Fruit fly (Drosophila melanogaster) whole organism, embryonic: ENCODE measurements around the gene wapl.

Source experiments
- Antp ChIP-seq: fragments of 200-800 bp; sonication (Bioruptor generic); optimal IDR thresholded peaks from 3 replicates; lab custom pipeline; 2016; ENCODE audit warnings: missing biosample characterization, missing genetic modification characterization
- Atf6 ChIP-seq: fragments of 200-800 bp; sonication (Bioruptor generic); IDR thresholded peaks from 2 replicates; pipeline ENCODE4 v1.3.6; 2022; ENCODE audit warnings: missing biosample characterization, missing genetic modification characterization
- CG10274 ChIP-seq: fragments of 200-800 bp; sonication (Bioruptor generic); optimal IDR thresholded peaks from 3 replicates; lab custom pipeline; 2017; ENCODE audit warnings: missing biosample characterization, mild to moderate bottlenecking, missing genetic modification characterization
- CG10366 ChIP-seq: fragments of 200-800 bp; sonication (Bioruptor generic); IDR thresholded peaks from 2 replicates; pipeline ENCODE4 v1.3.6; 2022; ENCODE audit warnings: missing biosample characterization, missing genetic modification characterization
- CG10543 ChIP-seq: fragments of 200-800 bp; sonication (Bioruptor generic); optimal IDR thresholded peaks from 3 replicates; lab custom pipeline; 2017; ENCODE audit warnings: missing biosample characterization, mild to moderate bottlenecking, missing genetic modification characterization, moderate library complexity
- CG10565 ChIP-seq: fragments of 200-800 bp; sonication (Bioruptor generic); optimal IDR thresholded peaks from 3 replicates; lab custom pipeline; 2016; ENCODE audit warnings: missing biosample characterization, mild to moderate bottlenecking, missing genetic modification characterization
- CG10979 ChIP-seq: fragments of 200-800 bp; sonication (Bioruptor generic); optimal IDR thresholded peaks from 2 replicates; lab custom pipeline; 2018; ENCODE audit warnings: missing biosample characterization, mild to moderate bottlenecking, missing genetic modification characterization, moderate library complexity
- CG13424 ChIP-seq: fragments of 200-800 bp; sonication (Bioruptor generic); optimal IDR thresholded peaks from 2 replicates; lab custom pipeline; 2019; ENCODE audit warnings: missing biosample characterization, mild to moderate bottlenecking, missing genetic modification characterization, moderate library complexity
- CG13624 ChIP-seq: fragments of 200-800 bp; sonication (Bioruptor generic); optimal IDR thresholded peaks from 2 replicates; lab custom pipeline; 2016; ENCODE audit warnings: missing biosample characterization, missing genetic modification characterization
- CG14441 ChIP-seq: fragments of 200-800 bp; sonication (Bioruptor generic); IDR thresholded peaks from 2 replicates; pipeline ENCODE4 v1.3.6; 2022; ENCODE audit warnings: missing biosample characterization, missing genetic modification characterization
- CG15073 ChIP-seq: fragments of 200-800 bp; sonication (Bioruptor generic); optimal IDR thresholded peaks from 2 replicates; lab custom pipeline; 2016; ENCODE audit warnings: missing biosample characterization, missing genetic modification characterization
- CG15479 ChIP-seq: fragments of 200-800 bp; sonication (Bioruptor generic); optimal IDR thresholded peaks from 3 replicates; lab custom pipeline; 2019; ENCODE audit warnings: missing biosample characterization, mild to moderate bottlenecking, missing genetic modification characterization, moderate library complexity
- CG15514 ChIP-seq: fragments of 200-800 bp; sonication (Bioruptor generic); optimal IDR thresholded peaks from 3 replicates; lab custom pipeline; 2017; ENCODE audit warnings: missing biosample characterization, missing genetic modification characterization, mild to moderate bottlenecking, moderate library complexity, missing genetic modification reagents
- CG15696 ChIP-seq: fragments of 200-800 bp; sonication (Bioruptor generic); optimal IDR thresholded peaks from 2 replicates; lab custom pipeline; 2019; ENCODE audit warnings: missing biosample characterization, mild to moderate bottlenecking, missing genetic modification characterization, moderate library complexity
- CG1602 ChIP-seq: fragments of 200-800 bp; sonication (Bioruptor generic); optimal IDR thresholded peaks from 3 replicates; lab custom pipeline; 2016; ENCODE audit warnings: missing biosample characterization, missing genetic modification characterization
- CG1647 ChIP-seq: fragments of 200-800 bp; sonication (Bioruptor generic); optimal IDR thresholded peaks from 3 replicates; lab custom pipeline; 2016; ENCODE audit warnings: missing biosample characterization, missing genetic modification characterization
- CG16813 ChIP-seq: fragments of 200-800 bp; sonication (Bioruptor generic); IDR thresholded peaks from 3 replicates; pipeline ENCODE4 v1.3.6; 2022; ENCODE audit warnings: missing biosample characterization, missing genetic modification characterization; ENCODE audit not compliant: partially characterized antibody
- CG17612 ChIP-seq: fragments of 200-800 bp; sonication (Bioruptor generic); IDR thresholded peaks from 2 replicates; pipeline ENCODE4 v1.3.6; 2022; ENCODE audit warnings: missing biosample characterization, missing genetic modification characterization
- CG2120 ChIP-seq: fragments of 200-800 bp; sonication (Bioruptor generic); optimal IDR thresholded peaks from 3 replicates; lab custom pipeline; 2016; ENCODE audit warnings: missing biosample characterization, missing genetic modification characterization
- CG31365 ChIP-seq: fragments of 200-800 bp; sonication (Bioruptor generic); optimal IDR thresholded peaks from 2 replicates; lab custom pipeline; 2018; ENCODE audit warnings: missing biosample characterization, mild to moderate bottlenecking, missing genetic modification characterization
- CG32532 ChIP-seq: fragments of 200-800 bp; sonication (Bioruptor generic); IDR thresholded peaks from 2 replicates; pipeline ENCODE4 v1.3.6; 2022; ENCODE audit warnings: missing biosample characterization, missing genetic modification characterization
- CG3407 ChIP-seq: fragments of 200-800 bp; sonication (Bioruptor generic); optimal IDR thresholded peaks from 2 replicates; lab custom pipeline; 2018; ENCODE audit warnings: missing biosample characterization, mild to moderate bottlenecking, missing genetic modification characterization
- CG4328 ChIP-seq: fragments of 200-800 bp; sonication (Bioruptor generic); optimal IDR thresholded peaks from 3 replicates; lab custom pipeline; 2017; ENCODE audit warnings: missing biosample characterization, missing genetic modification reagents, missing genetic modification characterization
- CG6254 ChIP-seq: fragments of 200-800 bp; sonication (Bioruptor generic); optimal IDR thresholded peaks from 3 replicates; lab custom pipeline; 2017; ENCODE audit warnings: mild to moderate bottlenecking, missing biosample characterization, missing genetic modification reagents, missing genetic modification characterization
- CG6272 ChIP-seq: fragments of 200-800 bp; sonication (Bioruptor generic); IDR thresholded peaks from 2 replicates; pipeline ENCODE4 v1.3.6; 2022; ENCODE audit warnings: missing biosample characterization, missing genetic modification characterization
- CG7357 ChIP-seq: fragments of 200-800 bp; sonication (Bioruptor generic); IDR thresholded peaks from 3 replicates; pipeline ENCODE4 v1.3.6; 2022; ENCODE audit warnings: missing biosample characterization, missing genetic modification characterization
- CG9876 ChIP-seq: fragments of 200-800 bp; sonication (Bioruptor generic); optimal IDR thresholded peaks from 2 replicates; lab custom pipeline; 2016; ENCODE audit warnings: missing biosample characterization, missing genetic modification characterization
- CoRest ChIP-seq: fragments of 200-800 bp; sonication (Bioruptor generic); optimal IDR thresholded peaks from 3 replicates; lab custom pipeline; 2018; ENCODE audit warnings: missing biosample characterization, mild to moderate bottlenecking, missing genetic modification characterization, moderate library complexity
- HLH4C ChIP-seq: fragments of 200-800 bp; sonication (Bioruptor generic); IDR thresholded peaks from 3 replicates; pipeline ENCODE4 v1.3.6; 2022; ENCODE audit warnings: missing biosample characterization, missing genetic modification characterization; ENCODE audit not compliant: partially characterized antibody
- Hand ChIP-seq: fragments of 200-800 bp; sonication (Bioruptor generic); optimal IDR thresholded peaks from 2 replicates; lab custom pipeline; 2017; ENCODE audit warnings: mild to moderate bottlenecking, missing biosample characterization, missing genetic modification reagents, missing genetic modification characterization
- NK7.1 ChIP-seq: fragments of 200-800 bp; sonication (Bioruptor generic); optimal IDR thresholded peaks from 3 replicates; lab custom pipeline; 2016; ENCODE audit warnings: missing biosample characterization, missing genetic modification characterization
- NfI ChIP-seq: fragments of 200-800 bp; sonication (Bioruptor generic); optimal IDR thresholded peaks from 3 replicates; lab custom pipeline; 2018; ENCODE audit warnings: missing biosample characterization, mild to moderate bottlenecking, missing genetic modification characterization, moderate library complexity
- Rfx ChIP-seq: fragments of 200-800 bp; sonication (Bioruptor generic); IDR thresholded peaks from 2 replicates; pipeline ENCODE4 v1.3.6; 2022; ENCODE audit warnings: missing biosample characterization, missing genetic modification characterization
- Side ChIP-seq: fragments of 200-800 bp; sonication (Bioruptor generic); optimal IDR thresholded peaks from 2 replicates; lab custom pipeline; 2016; ENCODE audit warnings: missing biosample characterization, missing genetic modification characterization
- Taf1 ChIP-seq: fragments of 200-800 bp; sonication (Bioruptor generic); IDR thresholded peaks from 2 replicates; pipeline ENCODE4 v1.3.6; 2022; ENCODE audit warnings: missing biosample characterization, missing genetic modification characterization
- Tbp ChIP-seq: fragments of >200 bp; optimal IDR thresholded peaks from 2 replicates; lab custom pipeline; 2018; ENCODE audit warnings: missing biosample characterization, missing genetic modification characterization
- abd-A ChIP-seq: fragments of 200-800 bp; sonication (Bioruptor generic); optimal IDR thresholded peaks from 3 replicates; lab custom pipeline; 2019; ENCODE audit warnings: missing biosample characterization, mild to moderate bottlenecking, missing genetic modification characterization, moderate library complexity
- ara ChIP-seq: fragments of 200-800 bp; sonication (Bioruptor generic); IDR thresholded peaks from 2 replicates; pipeline ENCODE4 v1.3.6; 2022; ENCODE audit warnings: missing biosample characterization, missing genetic modification characterization
- ems ChIP-seq: fragments of 200-800 bp; sonication (Bioruptor generic); optimal IDR thresholded peaks from 3 replicates; lab custom pipeline; 2016; ENCODE audit warnings: missing biosample characterization, missing genetic modification characterization
- eyg ChIP-seq: fragments of 200-800 bp; sonication (Bioruptor generic); optimal IDR thresholded peaks from 3 replicates; lab custom pipeline; 2016; ENCODE audit warnings: missing biosample characterization, missing genetic modification characterization
- fd96Cb ChIP-seq: fragments of 200-800 bp; sonication (Bioruptor generic); optimal IDR thresholded peaks from 2 replicates; lab custom pipeline; 2018; ENCODE audit warnings: missing biosample characterization, mild to moderate bottlenecking, missing genetic modification characterization, moderate library complexity
- gcm2 ChIP-seq: fragments of 200-800 bp; sonication (Bioruptor generic); optimal IDR thresholded peaks from 2 replicates; lab custom pipeline; 2016; ENCODE audit warnings: missing biosample characterization, missing genetic modification characterization
- hth ChIP-seq: fragments of >200 bp; optimal IDR thresholded peaks from 2 replicates; lab custom pipeline; 2017; ENCODE audit warnings: inconsistent platforms
- nerfin-1 ChIP-seq: fragments of 200-800 bp; sonication (Bioruptor generic); optimal IDR thresholded peaks from 3 replicates; lab custom pipeline; 2019; ENCODE audit warnings: missing biosample characterization, mild to moderate bottlenecking, missing genetic modification characterization, moderate library complexity
- schlank ChIP-seq: fragments of 200-800 bp; sonication (Bioruptor generic); optimal IDR thresholded peaks from 2 replicates; lab custom pipeline; 2018; ENCODE audit warnings: missing biosample characterization, mild to moderate bottlenecking, missing genetic modification characterization
- sisA ChIP-seq: fragments of 200-800 bp; sonication (Bioruptor generic); IDR thresholded peaks from 2 replicates; pipeline ENCODE4 v1.3.6; 2022; ENCODE audit warnings: missing biosample characterization, missing genetic modification characterization
- wek ChIP-seq: fragments of 200-800 bp; sonication (Bioruptor generic); optimal IDR thresholded peaks from 3 replicates; lab custom pipeline; 2018; ENCODE audit warnings: missing biosample characterization, mild to moderate bottlenecking, missing genetic modification characterization, moderate library complexity
- wor ChIP-seq: fragments of 200-800 bp; sonication (Bioruptor generic); IDR thresholded peaks from 2 replicates; pipeline ENCODE4 v1.3.6; 2022; ENCODE audit warnings: missing biosample characterization, missing genetic modification characterization
- zen2 ChIP-seq: fragments of 200-800 bp; sonication (Bioruptor generic); IDR thresholded peaks from 3 replicates; pipeline ENCODE4 v1.3.6; 2022; ENCODE audit warnings: missing biosample characterization, missing genetic modification characterization; ENCODE audit not compliant: partially characterized antibody

wapl gene

DNA sequence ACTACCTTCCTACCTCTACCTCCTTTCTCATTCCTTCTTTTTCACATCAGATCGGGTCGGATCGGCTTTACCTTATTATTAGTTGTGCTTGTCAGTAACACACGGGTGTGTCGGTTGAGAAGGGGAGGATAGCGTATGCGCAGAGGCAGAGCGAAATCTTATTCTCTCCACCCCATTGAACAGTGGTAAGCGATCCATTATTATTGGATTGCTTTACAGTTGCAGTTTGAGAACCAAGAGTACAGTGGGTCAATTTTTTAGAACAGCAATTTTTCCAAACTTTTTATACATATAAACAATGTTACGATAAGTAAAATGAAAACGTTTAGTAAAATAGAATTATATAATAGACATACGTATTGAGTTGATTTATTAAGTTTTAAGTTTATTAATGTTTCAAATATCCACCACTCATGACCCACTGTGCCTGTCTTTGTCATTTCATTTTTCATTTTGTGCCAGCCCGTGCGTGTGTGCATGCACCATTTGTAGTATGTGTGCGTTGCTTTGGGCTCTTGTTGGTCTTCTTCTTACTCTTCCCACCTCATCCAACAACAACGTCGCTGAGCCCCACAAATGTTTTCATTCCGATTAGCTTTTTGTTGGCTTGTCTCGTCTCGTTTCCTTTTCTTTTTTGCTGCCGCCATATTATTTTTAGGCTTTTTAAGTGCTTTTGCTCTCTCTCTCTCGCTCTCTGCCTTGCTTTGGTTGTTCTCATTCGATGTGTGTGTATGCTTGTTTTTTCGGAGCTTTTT is 21.0 kb downstream of the wapl start (continued):
- TF ChIP-seq CG7357 (GFP tag; lab: Robert Waterston, UW) (peak; percentile 96), Hand (GFP tag; lab: Kevin White, UChicago) (peak; percentile 100), CG1602 (GFP tag; lab: Kevin White, UChicago) (peak; percentile 99), CG6272 (GFP tag; lab: Robert Waterston, UW) (peak; percentile 97), abd-A (tag; lab: Kevin White, UChicago) (peak; percentile 76), CG10274 (GFP tag; lab: Kevin White, UChicago) (peak; percentile 96), CG1647 (GFP tag; lab: Kevin White, UChicago) (peak; percentile 94), CG6254 (peak; percentile 97), NK7.1 (GFP tag; lab: Kevin White, UChicago) (peak; percentile 78), CG32532 (peak; percentile 99), CG15073 (GFP tag; lab: Kevin White, UChicago) (peak; percentile 89), CG31365 (tag; lab: Kevin White, UChicago) (peak; percentile 93), Atf6 (peak; percentile 99), CG14441 (peak; percentile 98), CG13624 (GFP tag; lab: Kevin White, UChicago) (peak; percentile 69), CG15696 (tag; lab: Kevin White, UChicago) (peak; percentile 99), CG3407 (GFP tag; lab: Kevin White, UChicago) (peak; percentile 98), HLH4C (GFP tag; lab: Robert Waterston, UW) (peak; percentile 69; the same call in 2 of the 3 replicates), zen2 (GFP tag; lab: Robert Waterston, UW) (no peak; the same call in 2 of the 3 replicates), CG16813 (GFP tag; lab: Robert Waterston, UW) (peak; percentile 58), fd96Cb (tag; lab: Kevin White, UChicago) (peak; percentile 99), CG10979 (tag; lab: Kevin White, UChicago) (peak; percentile 99), eyg (GFP tag; lab: Kevin White, UChicago) (peak; percentile 55), wek (GFP tag; lab: Kevin White, UChicago) (peak; percentile 93), CG15479 (GFP tag; lab: Kevin White, UChicago) (peak; percentile 92), CG15514 (GFP tag; lab: Kevin White, UChicago) (peak; percentile 95), CG2120 (GFP tag; lab: Kevin White, UChicago) (peak; percentile 98), CG10565 (peak; percentile 96), CG17612 (GFP tag; lab: Robert Waterston, UW) (peak; percentile 97), Side (GFP tag; lab: Kevin White, UChicago) (peak; percentile 92), Taf1 (GFP tag; lab: Robert Waterston, UW) (peak; percentile 99), Rfx (GFP tag; lab: Robert Waterston, UW) (peak; percentile 99), sisA (peak; percentile 99), ems (GFP tag; lab: Kevin White, UChicago) (peak; percentile 96), gcm2 (peak; percentile 93), ara (peak; percentile 99), nerfin-1 (peak; percentile 99), CG10543 (peak; percentile 100), Antp (GFP tag; lab: Kevin White, UChicago) (peak; percentile 85), CG9876 (GFP tag; lab: Kevin White, UChicago) (peak; percentile 62), NfI (GFP tag; lab: Kevin White, UChicago) (peak; percentile 99), hth (lab: Kevin White, UChicago) (no peak), Tbp (GFP tag; lab: Kevin White, UChicago) (no peak), CoRest (tag; lab: Kevin White, UChicago) (peak; percentile 100), CG13424 (peak; percentile 100), schlank (peak; percentile 98), wor (GFP tag; lab: Robert Waterston, UW) (peak; percentile 99), CG4328 (peak; percentile 99), CG10366 (GFP tag; lab: Robert Waterston, UW) (peak; percentile 97)
